Worm (Caenorhabditis elegans): ENCODE results near the gene fbxa-85.

ce11 chrV:17296443-17296842 lies 37.5 kb downstream of the fbxa-85 start:
- TF ChIP-seq fkh-10 (GFP tag; optimal IDR thresholded peaks at IDR 0.05) (no peak), ceh-16 (tag; optimal IDR thresholded peaks at IDR 0.05) (no peak), ceh-9 (tag; optimal IDR thresholded peaks at IDR 0.05) (no peak)
